Worm (Caenorhabditis elegans) whole organism, midembryonic: ENCODE data around the gene srbc-11.

Experiments
- cog-1 ChIP-seq: sonication (generic microtip); optimal IDR thresholded peaks from 2 replicates; lab custom pipeline; 2016; ENCODE audit warnings: missing genetic modification characterization, missing compliant biosample characterization
- flt-1 ChIP-seq: fragments of 200-800 bp; sonication (Bioruptor generic); IDR thresholded peaks from 2 replicates; pipeline ENCODE4 v1.3.6; 2022; ENCODE audit warnings: missing genetic modification characterization, missing compliant biosample characterization
- klf-2 ChIP-seq: fragments of 200-800 bp; sonication (Bioruptor generic); conservative IDR thresholded peaks from 2 replicates; pipeline ENCODE4 v1.3.6; 2022; ENCODE audit warnings: missing genetic modification reagents, missing genetic modification characterization, missing compliant biosample characterization
- ztf-23 ChIP-seq: fragments of 200-800 bp; sonication (Bioruptor generic); IDR thresholded peaks from 2 replicates; pipeline ENCODE4 v1.3.6; 2022; ENCODE audit warnings: missing genetic modification reagents, missing genetic modification characterization, missing compliant biosample characterization

DNA sequence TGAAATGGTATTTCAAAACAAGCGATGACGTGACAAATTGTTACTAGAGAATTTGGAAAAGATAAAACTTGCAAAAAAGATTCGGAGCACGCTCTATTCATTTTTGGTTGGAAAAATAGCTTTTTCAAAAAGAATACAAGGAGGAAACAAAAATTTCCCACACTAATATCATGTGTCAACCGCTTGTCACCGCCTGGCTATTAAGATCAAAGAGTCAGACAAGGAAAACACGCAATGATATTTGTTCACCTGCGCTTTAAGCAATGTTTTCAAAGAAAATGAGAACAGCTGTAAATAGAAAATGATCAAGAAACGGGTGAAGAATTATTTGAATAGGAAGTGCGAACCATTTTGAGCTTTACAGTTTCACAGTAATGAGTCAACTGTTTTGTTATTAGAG is 18.3 kb downstream of the srbc-11 start, which contains the start of gene srh-125:
- no peak for TF ChIP-seq klf-2
- no peak for TF ChIP-seq ztf-23
- no peak for TF ChIP-seq flt-1 (GFP tag; lab: Robert Waterston, UW)
- TF ChIP-seq cog-1 (tag; lab: Kevin White, UChicago), result no peak
